Fruit fly (Drosophila melanogaster): ENCODE data around the gene mira.

- TF ChIP-seq CG10631 (GFP tag; optimal IDR thresholded peaks at IDR 0.05) = no peak
- TF ChIP-seq CG1621 (tag; optimal IDR thresholded peaks at IDR 0.05) = no peak
- TF ChIP-seq CG8319 (GFP tag; optimal IDR thresholded peaks at IDR 0.05) = no peak
- no peak for TF ChIP-seq Eip75B (GFP tag; optimal IDR thresholded peaks at IDR 0.05)
- no peak for TF ChIP-seq spab (GFP tag; optimal IDR thresholded peaks at IDR 0.05)
Observed at dm6 chr3R:19895305-19895704, 39.6 kb downstream of the mira start.
